Worm (Caenorhabditis elegans) whole organism, early embryonic: Measurements from ENCODE around the gene R10H1.1.

Source experiments
- B0310.2 ChIP-seq: sonication (generic microtip); optimal IDR thresholded peaks from 2 replicates; lab custom pipeline; 2016; ENCODE audit warnings: mild to moderate bottlenecking, missing genetic modification characterization, missing compliant biosample characterization
- aly-1 ChIP-seq: sonication (generic microtip); optimal IDR thresholded peaks from 2 replicates; lab custom pipeline; 2016; ENCODE audit warnings: missing genetic modification characterization, missing compliant biosample characterization
- ceh-13 ChIP-seq: fragments of 200-800 bp; sonication (Bioruptor generic); optimal IDR thresholded peaks from 2 replicates; lab custom pipeline; 2018; ENCODE audit warnings: mild to moderate bottlenecking, missing genetic modification characterization, missing compliant biosample characterization
- ceh-36 ChIP-seq: sonication (generic microtip); optimal IDR thresholded peaks from 2 replicates; lab custom pipeline; 2016; ENCODE audit warnings: missing genetic modification characterization, inconsistent platforms, missing compliant biosample characterization
- hmbx-1 ChIP-seq: sonication (generic microtip); optimal IDR thresholded peaks from 2 replicates; lab custom pipeline; 2016; ENCODE audit warnings: mild to moderate bottlenecking, missing genetic modification characterization, missing compliant biosample characterization
- hnd-1 ChIP-seq: sonication (generic microtip); optimal IDR thresholded peaks from 2 replicates; lab custom pipeline; 2016; ENCODE audit warnings: missing genetic modification characterization, missing compliant biosample characterization
- sea-1 ChIP-seq: fragments of 200-800 bp; sonication (Bioruptor generic); conservative IDR thresholded peaks from 2 replicates; pipeline ENCODE4 v1.3.6; 2022; ENCODE audit warnings: missing genetic modification characterization, missing compliant biosample characterization

DNA sequence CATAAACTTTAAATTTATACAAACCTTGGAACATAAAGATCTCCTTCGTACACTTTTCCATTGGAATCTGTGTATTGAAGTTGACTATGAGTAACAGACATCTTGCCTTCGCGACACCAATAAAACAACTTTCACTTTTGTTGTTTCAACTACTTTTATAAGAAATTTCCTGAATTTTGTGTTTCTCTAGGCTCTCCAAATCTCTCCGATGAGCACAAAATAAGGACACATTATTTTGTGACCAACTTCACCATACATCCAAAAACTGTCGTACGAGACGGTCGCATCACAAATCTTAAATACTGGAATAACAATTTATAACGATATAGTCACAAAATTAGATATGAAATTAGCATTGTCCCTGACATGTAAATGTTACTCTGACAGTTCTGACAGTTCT is 35.5 kb upstream of the R10H1.1 start, which contains the start of gene D1022.5:
- TF ChIP-seq sea-1 (GFP tag; lab: Robert Waterston, UW) (no peak), ceh-13 (GFP tag; lab: Kevin White, UChicago) (no peak), ceh-36 (tag; lab: Kevin White, UChicago) (no peak), hnd-1 (tag; lab: Kevin White, UChicago) (no peak), aly-1 (tag; lab: Kevin White, UChicago) (no peak), hmbx-1 (tag; lab: Kevin White, UChicago) (no peak), B0310.2 (tag; lab: Kevin White, UChicago) (no peak)
